Fruit fly (Drosophila melanogaster): ENCODE data around the gene CG45676.
A peak's percentile ranks its signal among the peaks of the same experiment; 100 is the strongest.

DNA sequence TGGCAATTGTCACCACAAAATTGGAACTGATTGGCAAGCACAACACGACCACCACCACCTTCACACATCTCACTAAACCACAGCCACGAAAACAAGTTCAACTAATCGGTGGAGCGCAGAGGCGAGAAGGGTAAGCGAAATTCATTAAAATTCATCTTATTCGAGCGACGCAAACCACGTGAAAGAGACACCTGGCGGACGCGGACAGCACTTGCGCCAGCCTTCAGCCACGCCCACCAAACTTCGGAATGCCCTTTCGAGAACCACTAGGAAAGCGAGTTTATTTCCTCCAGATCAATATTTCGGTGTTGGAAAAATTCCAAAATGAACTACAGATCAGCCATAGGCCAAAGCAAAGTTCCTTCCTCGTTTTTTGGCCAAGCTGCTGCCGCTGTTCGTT, 23.1 kb upstream of the CG45676 start:
- TF ChIP-seq CG8478 (optimal IDR thresholded peaks at IDR 0.05) (no peak), CTCF (optimal IDR thresholded peaks at IDR 0.05) (peak; percentile 65 to 74)
